Fruit fly (Drosophila melanogaster) whole organism, prepupa: Measurements from ENCODE around the gene PolD1.
A peak's percentile ranks its signal among the peaks of the same experiment; 100 is the strongest.

ENCODE experiments used
- Blimp-1 ChIP-seq: fragments of 200-800 bp; sonication (Bioruptor generic); optimal IDR thresholded peaks from 3 replicates; lab custom pipeline; 2017; ENCODE audit warnings: missing biosample characterization, missing genetic modification characterization, mild to moderate bottlenecking, moderate library complexity, missing genetic modification reagents
- CG11294 ChIP-seq: fragments of 200-800 bp; sonication (Bioruptor generic); IDR thresholded peaks from 2 replicates; pipeline ENCODE4 v1.3.6; 2022; ENCODE audit warnings: missing biosample characterization, missing genetic modification characterization
- CG11762 ChIP-seq: fragments of 200-800 bp; sonication (Bioruptor generic); optimal IDR thresholded peaks from 3 replicates; lab custom pipeline; 2016; ENCODE audit warnings: missing biosample characterization, missing genetic modification characterization; ENCODE audit not compliant: insufficient read depth
- CG3032 ChIP-seq: fragments of 200-800 bp; optimal IDR thresholded peaks from 2 replicates; lab custom pipeline; 2019; ENCODE audit warnings: missing biosample characterization, mild to moderate bottlenecking, missing genetic modification characterization, moderate library complexity
- CG31627 ChIP-seq: fragments of 200-800 bp; sonication (Bioruptor generic); optimal IDR thresholded peaks from 3 replicates; lab custom pipeline; 2016; ENCODE audit warnings: missing biosample characterization, missing genetic modification characterization
- CG32006 ChIP-seq: fragments of 200-800 bp; sonication (Bioruptor generic); optimal IDR thresholded peaks from 3 replicates; lab custom pipeline; 2017; ENCODE audit warnings: missing biosample characterization, mild to moderate bottlenecking, missing genetic modification characterization
- CG34406 ChIP-seq: fragments of 200-800 bp; sonication (Bioruptor generic); optimal IDR thresholded peaks from 3 replicates; lab custom pipeline; 2016; ENCODE audit warnings: missing biosample characterization, missing genetic modification characterization
- CG3919 ChIP-seq: fragments of 200-800 bp; sonication (Bioruptor generic); optimal IDR thresholded peaks from 3 replicates; lab custom pipeline; 2016; ENCODE audit warnings: missing biosample characterization, missing genetic modification characterization
- CG6163 ChIP-seq: fragments of 200-800 bp; sonication (Bioruptor generic); IDR thresholded peaks from 3 replicates; pipeline ENCODE4 v1.3.6; 2022; ENCODE audit warnings: missing biosample characterization, missing genetic modification characterization
- CG6276 ChIP-seq: fragments of 200-800 bp; sonication (Bioruptor generic); optimal IDR thresholded peaks from 2 replicates; lab custom pipeline; 2017; ENCODE audit warnings: missing biosample characterization, mild to moderate bottlenecking, missing genetic modification characterization
- CG6792 ChIP-seq: fragments of 200-800 bp; sonication (Bioruptor generic); optimal IDR thresholded peaks from 3 replicates; lab custom pipeline; 2016; ENCODE audit warnings: missing biosample characterization, missing genetic modification characterization
- CG6808 ChIP-seq: fragments of 200-800 bp; sonication (Bioruptor generic); optimal IDR thresholded peaks from 3 replicates; lab custom pipeline; 2017; ENCODE audit warnings: missing biosample characterization, missing genetic modification characterization, mild to moderate bottlenecking, moderate library complexity, missing genetic modification reagents
- CG7368 ChIP-seq: fragments of 200-800 bp; sonication (Bioruptor generic); optimal IDR thresholded peaks from 3 replicates; lab custom pipeline; 2016; ENCODE audit warnings: missing biosample characterization, missing genetic modification characterization
- CG8119 ChIP-seq: fragments of 200-800 bp; sonication (Bioruptor generic); IDR thresholded peaks from 3 replicates; pipeline ENCODE4 v1.3.6; 2022; ENCODE audit warnings: missing biosample characterization, missing genetic modification characterization
- CG8319 ChIP-seq: fragments of 200-800 bp; sonication (Bioruptor generic); optimal IDR thresholded peaks from 3 replicates; lab custom pipeline; 2016; ENCODE audit warnings: missing biosample characterization, missing genetic modification characterization
- CG8632 ChIP-seq: fragments of 200-800 bp; sonication (Bioruptor generic); optimal IDR thresholded peaks from 3 replicates; lab custom pipeline; 2016; ENCODE audit warnings: missing biosample characterization, missing genetic modification characterization
- CG9139 ChIP-seq: fragments of 200-800 bp; sonication (Bioruptor generic); optimal IDR thresholded peaks from 3 replicates; lab custom pipeline; 2017; ENCODE audit warnings: missing biosample characterization, mild to moderate bottlenecking, missing genetic modification characterization
- Eip75B ChIP-seq: fragments of 200-800 bp; sonication (Bioruptor generic); optimal IDR thresholded peaks from 3 replicates; lab custom pipeline; 2016; ENCODE audit warnings: missing biosample characterization, missing genetic modification characterization
- Eip78C ChIP-seq: fragments of 200-800 bp; sonication (Bioruptor generic); peaks from one replicate; lab custom pipeline; 2016; ENCODE audit warnings: missing biosample characterization, missing genetic modification characterization
- Eip93F ChIP-seq: fragments of 200-800 bp; sonication (Bioruptor generic); optimal IDR thresholded peaks from 2 replicates; lab custom pipeline; 2016; ENCODE audit warnings: missing biosample characterization, mild to moderate bottlenecking, missing genetic modification characterization
- Ets96B ChIP-seq: fragments of 200-800 bp; optimal IDR thresholded peaks from 2 replicates; lab custom pipeline; 2019; ENCODE audit warnings: missing biosample characterization, mild to moderate bottlenecking, missing genetic modification characterization, moderate library complexity
- Gug ChIP-seq: fragments of 200-800 bp; sonication (Bioruptor generic); IDR thresholded peaks from 2 replicates; pipeline ENCODE4 v1.3.6; 2022; ENCODE audit warnings: missing biosample characterization, missing genetic modification characterization
- Hr38 ChIP-seq: sonication (Bioruptor generic); optimal IDR thresholded peaks from 2 replicates; lab custom pipeline; 2016; ENCODE audit warnings: missing biosample characterization, missing genetic modification characterization
- Hr39 ChIP-seq: fragments of 200-800 bp; sonication (Bioruptor generic); optimal IDR thresholded peaks from 2 replicates; lab custom pipeline; 2016; ENCODE audit warnings: missing biosample characterization, missing genetic modification characterization
- Hr4 ChIP-seq: fragments of 200-800 bp; sonication (Bioruptor generic); optimal IDR thresholded peaks from 3 replicates; lab custom pipeline; 2016; ENCODE audit warnings: missing biosample characterization, missing genetic modification characterization
- Met ChIP-seq: fragments of 200-800 bp; sonication (Bioruptor generic); optimal IDR thresholded peaks from 3 replicates; lab custom pipeline; 2016; ENCODE audit warnings: missing biosample characterization, missing genetic modification characterization
- Smox ChIP-seq: fragments of 200-800 bp; sonication (Bioruptor generic); optimal IDR thresholded peaks from 3 replicates; lab custom pipeline; 2016; ENCODE audit warnings: missing biosample characterization, missing genetic modification characterization
- Sox102F ChIP-seq: fragments of 200-800 bp; sonication (Bioruptor generic); optimal IDR thresholded peaks from 2 replicates; lab custom pipeline; 2016; ENCODE audit warnings: missing biosample characterization, mild to moderate bottlenecking, missing genetic modification characterization
- Sox14 ChIP-seq: fragments of 200-800 bp; sonication (Bioruptor generic); optimal IDR thresholded peaks from 3 replicates; lab custom pipeline; 2016; ENCODE audit warnings: missing biosample characterization, missing genetic modification characterization
- Sox15 ChIP-seq: fragments of 200-800 bp; sonication (Bioruptor generic); optimal IDR thresholded peaks from 3 replicates; lab custom pipeline; 2016; ENCODE audit warnings: missing biosample characterization, missing genetic modification characterization
- achi ChIP-seq: fragments of 200-800 bp; sonication (Bioruptor generic); optimal IDR thresholded peaks from 3 replicates; lab custom pipeline; 2016; ENCODE audit warnings: missing biosample characterization, missing genetic modification characterization
- acj6 ChIP-seq: fragments of 200-800 bp; sonication (Bioruptor generic); optimal IDR thresholded peaks from 3 replicates; lab custom pipeline; 2016; ENCODE audit warnings: missing biosample characterization, missing genetic modification characterization
- cyc ChIP-seq: fragments of 200-800 bp; sonication (Bioruptor generic); optimal IDR thresholded peaks from 3 replicates; lab custom pipeline; 2016; ENCODE audit warnings: missing biosample characterization, missing genetic modification characterization
- dac ChIP-seq: fragments of 200-800 bp; sonication (Bioruptor generic); optimal IDR thresholded peaks from 2 replicates; lab custom pipeline; 2017; ENCODE audit warnings: missing biosample characterization, mild to moderate bottlenecking, missing genetic modification characterization
- dsx ChIP-seq: fragments of 200-800 bp; optimal IDR thresholded peaks from 3 replicates; lab custom pipeline; 2019; ENCODE audit warnings: missing biosample characterization, mild to moderate bottlenecking, missing genetic modification characterization, moderate library complexity; ENCODE audit not compliant: poor library complexity, severe bottlenecking
- eg ChIP-seq: fragments of 200-800 bp; sonication (Bioruptor generic); IDR thresholded peaks from 3 replicates; pipeline ENCODE4 v1.3.6; 2022; ENCODE audit warnings: missing biosample characterization, missing genetic modification characterization
- esn ChIP-seq: fragments of 200-800 bp; sonication (Bioruptor generic); optimal IDR thresholded peaks from 2 replicates; lab custom pipeline; 2016; ENCODE audit warnings: missing biosample characterization, mild to moderate bottlenecking, missing genetic modification characterization, moderate library complexity
- fd59A ChIP-seq: fragments of 200-800 bp; sonication (Bioruptor generic); optimal IDR thresholded peaks from 2 replicates; lab custom pipeline; 2017; ENCODE audit warnings: missing biosample characterization, mild to moderate bottlenecking, missing genetic modification characterization, missing genetic modification reagents
- fd85E ChIP-seq: fragments of 200-800 bp; sonication (Bioruptor generic); optimal IDR thresholded peaks from 3 replicates; lab custom pipeline; 2016; ENCODE audit warnings: missing biosample characterization, missing genetic modification characterization
- fkh ChIP-seq: fragments of 200-800 bp; sonication (Bioruptor generic); optimal IDR thresholded peaks from 3 replicates; lab custom pipeline; 2017; ENCODE audit warnings: missing biosample characterization, mild to moderate bottlenecking, missing genetic modification characterization, moderate library complexity
- lz ChIP-seq: fragments of 200-800 bp; sonication (Bioruptor generic); optimal IDR thresholded peaks from 3 replicates; lab custom pipeline; 2016; ENCODE audit warnings: missing biosample characterization, missing genetic modification characterization
- net ChIP-seq: fragments of 200-800 bp; sonication (Bioruptor generic); optimal IDR thresholded peaks from 3 replicates; lab custom pipeline; 2016; ENCODE audit warnings: missing biosample characterization, missing genetic modification characterization
- pdm3 ChIP-seq: fragments of 200-800 bp; sonication (Bioruptor generic); optimal IDR thresholded peaks from 3 replicates; lab custom pipeline; 2016; ENCODE audit warnings: missing biosample characterization, missing genetic modification characterization
- salr ChIP-seq, 2 experiments: fragments of 200-800 bp; sonication (Bioruptor generic); optimal IDR thresholded peaks; 3 replicates each; lab custom pipeline; 2016 to 2018; ENCODE audit warnings: missing biosample characterization in 2 of 2, missing genetic modification characterization in 2 of 2, mild to moderate bottlenecking in 1 of 2
- spab ChIP-seq: fragments of 200-800 bp; sonication (Bioruptor generic); optimal IDR thresholded peaks from 2 replicates; lab custom pipeline; 2017; ENCODE audit warnings: missing biosample characterization, mild to moderate bottlenecking, missing genetic modification characterization, missing genetic modification reagents
- svp ChIP-seq: fragments of 200-800 bp; sonication (Bioruptor generic); peaks from one replicate; lab custom pipeline; 2016; ENCODE audit warnings: missing biosample characterization, missing genetic modification characterization
- topi ChIP-seq: fragments of 200-800 bp; sonication (Bioruptor generic); optimal IDR thresholded peaks from 3 replicates; lab custom pipeline; 2016; ENCODE audit warnings: missing biosample characterization, missing genetic modification characterization

The PolD1 gene

dm6 chr3L:16002116-16002716, 14.6 kb upstream of the PolD1 start (continued):
- peak in 1 of 2 experiments; percentile 3 for TF ChIP-seq salr (GFP tag; optimal IDR thresholded peaks at IDR 0.05; lab: Kevin White, UChicago)
- peak; percentile 8 for TF ChIP-seq CG3032 (tag; lab: Kevin White, UChicago)
- TF ChIP-seq CG9139 (GFP tag; lab: Kevin White, UChicago): peak; percentile 55
- no peak for TF ChIP-seq Hr38 (GFP tag; lab: Kevin White, UChicago)
- peak; percentile 12 for TF ChIP-seq achi
- no peak for TF ChIP-seq topi (GFP tag; lab: Kevin White, UChicago)
- TF ChIP-seq fd85E: no peak
- TF ChIP-seq spab (GFP tag; lab: Kevin White, UChicago): no peak
- peak; percentile 61 for TF ChIP-seq CG6808 (GFP tag; lab: Kevin White, UChicago)
- peak; percentile 77 for TF ChIP-seq CG8119
- TF ChIP-seq Sox102F (GFP tag; lab: Kevin White, UChicago): no peak
- TF ChIP-seq Sox14: peak; percentile 20
- TF ChIP-seq Ets96B (tag; lab: Kevin White, UChicago): peak; percentile 43
- no peak for TF ChIP-seq Sox15 (GFP tag; lab: Kevin White, UChicago)
- no peak for TF ChIP-seq Eip93F (GFP tag; lab: Kevin White, UChicago)
- TF ChIP-seq fd59A (GFP tag; lab: Kevin White, UChicago): no peak
- TF ChIP-seq Smox (GFP tag; lab: Kevin White, UChicago): no peak
- no peak for TF ChIP-seq esn (GFP tag; lab: Kevin White, UChicago)
- 0 out of 2 replicates have a peak, but pooled peaks have one; percentile 30 for TF ChIP-seq Gug (GFP tag; lab: Robert Waterston, UW)
- TF ChIP-seq cyc (GFP tag; lab: Kevin White, UChicago): no peak
- peak; percentile 48 for TF ChIP-seq svp (GFP tag; lab: Kevin White, UChicago)
- TF ChIP-seq, all 60 proteins: peak for 29

DNA sequence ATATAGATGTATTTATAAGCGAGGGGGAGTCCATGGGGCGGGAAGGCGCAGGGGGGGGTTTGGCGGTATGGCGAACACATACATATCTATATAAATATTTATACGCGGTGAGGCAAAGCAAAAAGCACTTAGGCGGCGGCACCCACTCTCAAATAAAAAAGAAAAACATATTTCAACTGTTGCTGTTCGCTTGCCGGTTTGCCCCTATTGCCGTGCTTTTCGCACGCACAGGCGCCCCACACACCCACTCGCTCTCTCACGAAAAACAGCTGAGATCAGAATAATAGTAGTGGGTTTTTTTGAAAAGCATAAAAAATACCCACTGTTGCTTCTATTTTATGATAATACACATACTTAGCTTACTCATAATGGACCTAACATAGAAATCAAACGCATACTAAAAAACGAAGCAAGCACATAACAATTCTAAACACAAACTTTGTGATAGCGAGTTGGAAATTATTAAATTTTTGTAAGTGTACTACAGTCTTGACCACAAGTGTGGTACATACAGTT, 13.6 kb upstream of the PolD1 start:
- TF ChIP-seq svp (GFP tag; lab: Kevin White, UChicago) (peak; percentile 74), CG8119 (peak; percentile 91), eg (GFP tag; lab: Robert Waterston, UW) (peak; percentile 85), CG8319 (GFP tag; lab: Kevin White, UChicago) (no peak), CG7368 (no peak), net (GFP tag; lab: Kevin White, UChicago) (peak; percentile 73), CG9139 (GFP tag; lab: Kevin White, UChicago) (no peak), CG6808 (GFP tag; lab: Kevin White, UChicago) (no peak), fd59A (GFP tag; lab: Kevin White, UChicago) (no peak), CG6792 (GFP tag; lab: Kevin White, UChicago) (peak; percentile 37), pdm3 (GFP tag; lab: Kevin White, UChicago) (peak; percentile 80), Smox (GFP tag; lab: Kevin White, UChicago) (peak; percentile 45), CG3032 (tag; lab: Kevin White, UChicago) (peak; percentile 9), dac (GFP tag; lab: Kevin White, UChicago) (peak; percentile 61), CG32006 (GFP tag; lab: Kevin White, UChicago) (peak; percentile 91), Sox14 (peak; percentile 62), dsx (GFP tag; lab: Kevin White, UChicago) (no peak), Hr39 (GFP tag; lab: Kevin White, UChicago) (peak; percentile 50), Eip75B (no peak), Blimp-1 (GFP tag; lab: Kevin White, UChicago) (no peak), fd85E (no peak), CG6276 (GFP tag; lab: Kevin White, UChicago) (peak; percentile 88), CG8632 (GFP tag; lab: Kevin White, UChicago) (no peak), CG11294 (peak; percentile 78), cyc (GFP tag; lab: Kevin White, UChicago) (peak; percentile 39), Eip78C (GFP tag; lab: Kevin White, UChicago) (peak; percentile 78), CG34406 (GFP tag; lab: Kevin White, UChicago) (no peak), CG31627 (GFP tag; lab: Kevin White, UChicago) (peak; percentile 50), lz (GFP tag; lab: Kevin White, UChicago) (peak; percentile 32), spab (GFP tag; lab: Kevin White, UChicago) (no peak), acj6 (GFP tag; lab: Kevin White, UChicago) (peak; percentile 55), CG6163 (no peak; the same call in 2 of the 3 replicates), Hr4 (GFP tag; lab: Kevin White, UChicago) (peak; percentile 92), Met (GFP tag; lab: Kevin White, UChicago) (peak; percentile 53), CG3919 (peak; percentile 45), Sox102F (GFP tag; lab: Kevin White, UChicago) (no peak), CG11762 (GFP tag; lab: Kevin White, UChicago) (no peak), fkh (peak; percentile 94)
